Worm (Caenorhabditis elegans): ENCODE results near the gene srlf-30.
A peak's percentile ranks its signal among the peaks of the same experiment; 100 is the strongest.

DNA sequence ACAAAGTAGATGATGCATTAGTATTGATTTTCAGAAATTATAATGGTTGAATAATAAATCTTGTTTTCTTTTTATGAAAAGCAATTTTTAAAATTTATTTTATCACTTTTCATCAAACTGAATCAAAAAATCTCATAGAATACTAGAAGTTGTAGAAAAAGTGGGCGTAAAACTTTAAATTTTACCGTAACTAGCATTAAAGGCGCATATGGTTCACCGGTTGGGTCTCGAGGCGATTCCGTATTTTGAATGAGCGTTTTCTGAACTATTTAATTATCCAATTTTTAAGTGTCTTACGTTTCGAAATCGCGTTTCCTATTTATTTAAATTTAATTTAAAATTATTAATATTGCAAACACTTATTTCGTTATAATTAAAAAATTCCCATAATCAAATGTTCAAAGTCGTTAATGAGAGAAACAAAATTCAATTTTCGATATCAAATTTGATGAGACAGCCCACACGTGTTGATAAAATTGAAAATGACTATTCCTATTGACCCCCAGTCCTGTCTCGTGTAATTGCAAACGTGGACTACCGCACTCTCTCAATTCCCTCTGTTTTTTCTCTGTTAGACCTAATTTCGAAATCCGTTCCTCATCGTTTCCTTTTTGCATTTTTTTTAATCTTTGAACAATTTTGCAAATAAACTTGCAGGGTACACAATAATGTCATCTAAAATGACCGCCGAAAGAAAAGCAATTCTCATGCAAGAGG is 41.7 kb upstream of the srlf-30 start, which contains the start of the genes T11G6.2 and hars-1:
- TF ChIP-seq nhr-25 (tag; optimal IDR thresholded peaks at IDR 0.05; ENCODE audit: borderline replicate concordance, insufficient read depth) (no peak), saeg-2 (GFP tag; IDR thresholded peaks at IDR 0.05) (no peak), nhr-102 (tag; optimal IDR thresholded peaks at IDR 0.05) (no peak), nhr-6 (tag; optimal IDR thresholded peaks at IDR 0.05) (peak; percentile 24), hlh-30 (tag; optimal IDR thresholded peaks at IDR 0.05; ENCODE audit: insufficient read depth) (peak; percentile 83), F44E2.7 (GFP tag; IDR thresholded peaks at IDR 0.05) (no peak), lin-13 (GFP tag; optimal IDR thresholded peaks at IDR 0.05) (no peak), pqm-1 (tag; optimal IDR thresholded peaks at IDR 0.05) (peak; percentile 76), daf-12 (tag; optimal IDR thresholded peaks at IDR 0.05) (no peak), nhr-77 (tag; optimal IDR thresholded peaks at IDR 0.05) (peak; percentile 74), fos-1 (tag; optimal IDR thresholded peaks at IDR 0.05) (no peak), unc-130 (GFP tag; optimal IDR thresholded peaks at IDR 0.05) (no peak), snpc-4 (tag; optimal IDR thresholded peaks at IDR 0.05) (no peak)

All from whole organism, L4 larva.